Worm (Caenorhabditis elegans): Measurements from ENCODE around the gene fbxa-73.

Gene fbxa-73

DNA sequence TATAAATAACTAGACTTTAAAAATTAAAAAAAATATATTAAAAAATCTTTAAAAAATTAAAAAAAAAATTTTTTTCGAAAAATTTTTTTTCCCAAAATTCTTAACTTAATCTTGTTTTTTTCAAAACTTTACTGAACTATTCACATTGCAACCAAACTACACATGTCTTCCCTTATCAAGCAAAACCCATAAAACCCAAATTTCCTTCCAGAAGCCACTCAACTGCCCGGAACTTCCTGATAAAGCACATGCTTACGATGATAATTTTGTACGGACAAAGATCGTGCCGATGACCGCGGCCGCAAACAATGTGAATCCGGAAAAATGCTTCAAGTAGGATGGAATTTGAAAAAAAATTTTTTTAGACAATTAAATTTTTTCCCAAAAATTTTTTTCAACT is 40.9 kb upstream of the fbxa-73 start:
- TF ChIP-seq nhr-76 (tag; optimal IDR thresholded peaks at IDR 0.05) (no peak), nhr-11 (tag; optimal IDR thresholded peaks at IDR 0.05) (no peak), elt-2 (tag; optimal IDR thresholded peaks at IDR 0.05) (peak; percentile 29), lin-13 (GFP tag; optimal IDR thresholded peaks at IDR 0.05) (no peak), fkh-4 (tag; optimal IDR thresholded peaks at IDR 0.05; ENCODE audit: borderline replicate concordance) (no peak), fkh-10 (GFP tag; optimal IDR thresholded peaks at IDR 0.05) (no peak), efl-3 (GFP tag; optimal IDR thresholded peaks at IDR 0.05) (no peak), snpc-4 (tag; optimal IDR thresholded peaks at IDR 0.05) (no peak), pag-3 (tag; optimal IDR thresholded peaks at IDR 0.05; ENCODE audit: borderline replicate concordance, insufficient read depth) (no peak), skn-1 (tag; optimal IDR thresholded peaks at IDR 0.05) (no peak), nhr-85 (tag) (peak; percentile 58), lin-35 (GFP tag; optimal IDR thresholded peaks at IDR 0.05) (no peak)

DNA sequence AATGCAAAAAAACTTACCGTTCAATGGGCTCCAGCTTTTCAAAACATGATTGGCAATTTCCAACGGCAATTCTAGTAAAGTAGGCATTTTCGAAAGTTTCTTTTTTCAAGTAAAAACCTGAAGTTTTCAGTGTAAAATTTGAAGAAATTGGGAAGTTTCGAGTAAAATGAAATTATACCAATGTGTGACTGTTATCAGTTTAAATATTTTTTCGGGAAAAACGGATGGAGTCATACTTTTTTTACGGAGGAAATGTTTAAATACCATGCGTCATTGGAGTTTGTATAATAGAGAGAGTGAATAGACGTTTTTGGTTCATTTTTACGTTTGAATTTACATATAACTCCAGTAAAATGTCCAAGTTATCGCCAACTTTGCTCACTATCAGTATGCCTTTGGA is 33.8 kb upstream of the fbxa-73 start, which contains the start of gene fbxa-12:
fbxa-12 (plus strand) TSS at position 301 of the 400 bp plus-strand sequence.
- no peak for TF ChIP-seq nhr-28 (tag; optimal IDR thresholded peaks at IDR 0.05)
- TF ChIP-seq vab-15 (tag; optimal IDR thresholded peaks at IDR 0.05): no peak
- TF ChIP-seq mab-9 (GFP tag; IDR thresholded peaks at IDR 0.05): no peak
- TF ChIP-seq unc-98 (GFP tag; IDR thresholded peaks at IDR 0.05): no peak
- TF ChIP-seq nhr-77 (tag; optimal IDR thresholded peaks at IDR 0.05): no peak
- no peak for TF ChIP-seq egl-13 (tag; optimal IDR thresholded peaks at IDR 0.05)
- no peak for TF ChIP-seq lin-35 (GFP tag; optimal IDR thresholded peaks at IDR 0.05)
- TF ChIP-seq ceh-88 (GFP tag; IDR thresholded peaks at IDR 0.05): no peak
- no peak for TF ChIP-seq sox-4 (tag; optimal IDR thresholded peaks at IDR 0.05)
- TF ChIP-seq mdl-1 (tag; optimal IDR thresholded peaks at IDR 0.05): no peak
- no peak for TF ChIP-seq C04F5.9 (tag; optimal IDR thresholded peaks at IDR 0.05)
- TF ChIP-seq unc-62 (GFP tag; optimal IDR thresholded peaks at IDR 0.05): no peak
- no peak for TF ChIP-seq nhr-11 (tag; optimal IDR thresholded peaks at IDR 0.05)

DNA sequence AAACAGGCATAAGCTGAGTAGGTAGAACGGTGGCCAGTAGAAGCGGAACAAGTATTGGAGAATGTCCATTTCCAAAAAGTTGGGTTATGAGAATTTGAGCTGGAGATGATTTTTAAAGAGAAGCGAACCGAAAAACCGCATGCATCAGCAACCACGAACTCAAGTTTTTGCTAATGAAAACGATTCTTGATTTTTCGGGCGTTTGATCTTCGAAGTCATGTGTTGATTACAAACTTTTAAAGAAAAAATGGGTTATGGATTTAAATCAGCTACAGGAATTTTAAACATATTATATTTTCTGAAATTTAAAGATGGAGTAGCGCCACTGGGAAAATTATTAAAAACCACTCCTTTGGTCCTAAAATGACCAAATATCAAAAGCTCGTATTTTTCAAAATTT is 29.3 kb upstream of the fbxa-73 start, which contains the start of gene srd-65:
srd-65 (minus strand) TSS at position 101 of the 400 bp plus-strand sequence.
- no peak for TF ChIP-seq hpl-2 (GFP tag; optimal IDR thresholded peaks at IDR 0.05)
- no peak for TF ChIP-seq lsy-2 (tag; optimal IDR thresholded peaks at IDR 0.05)
- no peak for TF ChIP-seq nhr-11 (tag; optimal IDR thresholded peaks at IDR 0.05)
- TF ChIP-seq C16A3.4 (tag; optimal IDR thresholded peaks at IDR 0.05): no peak
- TF ChIP-seq zag-1 (tag; optimal IDR thresholded peaks at IDR 0.05): no peak
- peak; percentile 27 for TF ChIP-seq nhr-85 (tag)

DNA sequence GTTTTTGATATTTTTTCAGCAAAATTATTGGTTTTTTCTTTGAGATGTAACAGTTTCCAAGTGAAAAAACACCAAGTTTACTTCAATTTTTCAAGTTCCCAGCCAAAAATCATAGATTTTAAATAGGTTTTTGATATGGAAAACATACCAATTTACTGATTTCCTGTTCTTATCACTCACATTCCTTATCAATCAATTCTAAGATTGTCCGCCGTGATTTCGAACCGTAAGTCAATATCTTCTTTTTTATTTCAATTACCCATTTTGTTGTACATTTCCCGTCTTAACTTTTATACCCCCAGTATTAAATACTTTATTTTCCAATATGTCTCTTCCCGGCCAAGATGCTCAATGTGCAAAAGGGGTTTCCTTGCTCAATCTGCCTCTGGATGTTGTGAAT is 28.8 kb upstream of the fbxa-73 start, which contains the start of gene fbxa-38:
fbxa-38 (plus strand) TSS at position 195 of the 400 bp plus-strand sequence.
- TF ChIP-seq elt-3 (tag; optimal IDR thresholded peaks at IDR 0.05): peak in 4 of 6 experiments; percentile 24 to 88 (median 84)
- no peak for TF ChIP-seq nhr-85 (tag)

DNA sequence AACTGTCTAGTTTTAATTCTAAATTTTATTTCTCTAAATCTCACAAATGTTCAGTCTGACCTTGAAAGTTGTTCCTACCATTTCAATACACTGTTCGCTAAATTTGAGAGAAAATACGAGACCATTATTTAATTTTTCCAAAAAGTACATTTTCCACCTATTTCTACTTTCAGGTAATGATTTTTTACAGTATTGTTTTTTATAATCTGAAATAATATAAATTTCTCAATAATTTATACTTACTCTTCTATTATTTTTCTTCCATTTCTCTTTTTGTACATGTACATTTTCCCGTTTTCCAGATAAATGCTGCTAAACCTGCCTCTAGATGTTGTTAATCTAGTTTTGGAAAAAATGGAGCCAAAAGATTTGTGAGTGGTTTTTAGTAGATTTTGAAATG is 25.8 kb upstream of the fbxa-73 start, which contains the start of gene fbxa-62:
fbxa-62 (plus strand) TSS at position 301 of the 400 bp plus-strand sequence.
- TF ChIP-seq vab-15 (tag; optimal IDR thresholded peaks at IDR 0.05): no peak
- no peak for TF ChIP-seq nhr-71 (tag; optimal IDR thresholded peaks at IDR 0.05)
- TF ChIP-seq Y116A8C.19 (tag; optimal IDR thresholded peaks at IDR 0.05; ENCODE audit: borderline replicate concordance): no peak
- no peak for TF ChIP-seq F16B12.6 (tag; optimal IDR thresholded peaks at IDR 0.05)
- TF ChIP-seq ceh-63 (GFP tag; optimal IDR thresholded peaks at IDR 0.05): no peak
- TF ChIP-seq grh-1 (GFP tag; IDR thresholded peaks at IDR 0.05): no peak
- TF ChIP-seq ztf-4 (tag; optimal IDR thresholded peaks at IDR 0.05): no peak
- TF ChIP-seq sox-4 (tag; optimal IDR thresholded peaks at IDR 0.05): no peak
- no peak for TF ChIP-seq nhr-84 (tag; optimal IDR thresholded peaks at IDR 0.05)

Data from whole organism, L1 larva.